Fruit fly (Drosophila melanogaster): ENCODE data around the gene SWIP.

Gene SWIP

dm6 chrX:16332615-16333288, 19.2 kb downstream of the SWIP start (continued):
- peak in 1 of 2 experiments; percentile 98 for TF ChIP-seq Eip74EF (GFP tag; optimal IDR thresholded peaks at IDR 0.05)
- peak; percentile 94 for TF ChIP-seq CG12104 (GFP tag; optimal IDR thresholded peaks at IDR 0.05)
- TF ChIP-seq CG11723 (GFP tag; optimal IDR thresholded peaks at IDR 0.05): peak; percentile 94
- TF ChIP-seq gro (GFP tag; optimal IDR thresholded peaks at IDR 0.05): peak; percentile 97
- no peak for TF ChIP-seq Bgb (GFP tag; IDR thresholded peaks at IDR 0.05; ENCODE audit: partially characterized antibody)
- peak; percentile 96 for TF ChIP-seq CG33557 (GFP tag; optimal IDR thresholded peaks at IDR 0.05)
- peak; percentile 94 for TF ChIP-seq CG6765 (GFP tag; optimal IDR thresholded peaks at IDR 0.05)
- no peak for TF ChIP-seq bbx (GFP tag; IDR thresholded peaks at IDR 0.05; ENCODE audit: partially characterized antibody)
- TF ChIP-seq CG14710 (tag; optimal IDR thresholded peaks at IDR 0.05): peak; percentile 96
- peak; percentile 91 for TF ChIP-seq YL-1 (GFP tag; optimal IDR thresholded peaks at IDR 0.05)
- TF ChIP-seq ab (GFP tag; optimal IDR thresholded peaks at IDR 0.05): peak; percentile 85
- peak; percentile 96 for TF ChIP-seq crc (GFP tag; optimal IDR thresholded peaks at IDR 0.05)
- no peak for TF ChIP-seq pan (optimal IDR thresholded peaks at IDR 0.05)
- TF ChIP-seq pan (GFP tag; optimal IDR thresholded peaks at IDR 0.05 in 1 of 2, IDR thresholded peaks at IDR 0.05 in 1 of 2): peak in 1 of 2 experiments; percentile 92
- peak; percentile 91 for TF ChIP-seq chm (GFP tag; IDR thresholded peaks at IDR 0.05)
- peak; percentile 93 for TF ChIP-seq CG4424 (GFP tag; optimal IDR thresholded peaks at IDR 0.05)
- peak; percentile 98 for TF ChIP-seq CG11696 (GFP tag; IDR thresholded peaks at IDR 0.05)
- TF ChIP-seq dimm (GFP tag; IDR thresholded peaks at IDR 0.05): no peak
- TF ChIP-seq pros (GFP tag; optimal IDR thresholded peaks at IDR 0.05): peak; percentile 85
- peak; percentile 92 to 97 for TF ChIP-seq bsh (GFP tag; optimal IDR thresholded peaks at IDR 0.05)
- peak; percentile 86 for TF ChIP-seq ranshi (GFP tag; IDR thresholded peaks at IDR 0.05)
- TF ChIP-seq Tbp (GFP tag; optimal IDR thresholded peaks at IDR 0.05): no peak
- no peak for TF ChIP-seq D (optimal IDR thresholded peaks at IDR 0.05)
- peak; percentile 96 for TF ChIP-seq D (GFP tag; optimal IDR thresholded peaks at IDR 0.05)
- peak; percentile 90 for TF ChIP-seq Atf3 (GFP tag; optimal IDR thresholded peaks at IDR 0.05)
- no peak for TF ChIP-seq CG6791 (GFP tag; IDR thresholded peaks at IDR 0.05; ENCODE audit: partially characterized antibody)
- peak; percentile 89 for TF ChIP-seq lbe (GFP tag; optimal IDR thresholded peaks at IDR 0.05)
- peak; percentile 90 for TF ChIP-seq Bteb2 (GFP tag; optimal IDR thresholded peaks at IDR 0.05)
- peak; percentile 70 for TF ChIP-seq Ravus (GFP tag; IDR thresholded peaks at IDR 0.05)
- TF ChIP-seq Dip3 (GFP tag; optimal IDR thresholded peaks at IDR 0.05): peak; percentile 96
- peak; percentile 97 for TF ChIP-seq lilli (GFP tag; optimal IDR thresholded peaks at IDR 0.05)
- peak; percentile 86 for TF ChIP-seq CG18011 (GFP tag; optimal IDR thresholded peaks at IDR 0.05)
- TF ChIP-seq rib (GFP tag; IDR thresholded peaks at IDR 0.05): peak; percentile 87
- TF ChIP-seq Med (GFP tag): peak; percentile 99
- peak; percentile 90 for TF ChIP-seq CG8089 (GFP tag; optimal IDR thresholded peaks at IDR 0.05)
- TF ChIP-seq Mrtf (GFP tag; IDR thresholded peaks at IDR 0.05): peak; percentile 90
- peak; percentile 94 for TF ChIP-seq zen (tag; optimal IDR thresholded peaks at IDR 0.05)
- TF ChIP-seq CG14441 (GFP tag; IDR thresholded peaks at IDR 0.05): peak; percentile 92
- TF ChIP-seq NFAT (GFP tag; IDR thresholded peaks at IDR 0.05): peak; percentile 78
- peak; percentile 86 for TF ChIP-seq H15 (GFP tag; IDR thresholded peaks at IDR 0.05)
- TF ChIP-seq CG12769 (tag; optimal IDR thresholded peaks at IDR 0.05): peak; percentile 93
- TF ChIP-seq schlank (tag; optimal IDR thresholded peaks at IDR 0.05): peak; percentile 90
- peak; percentile 11 for TF ChIP-seq Dp (GFP tag; optimal IDR thresholded peaks at IDR 0.05)
- peak; percentile 92 for TF ChIP-seq CG10267 (tag; optimal IDR thresholded peaks at IDR 0.05)
- peak; percentile 87 for TF ChIP-seq wor (GFP tag; IDR thresholded peaks at IDR 0.05)
- peak; percentile 67; the same call in 1 of the 3 replicates for TF ChIP-seq C15 (GFP tag; IDR thresholded peaks at IDR 0.05)
- peak in 1 of 3 experiments; percentile 90 for TF ChIP-seq Stat92E (GFP tag; optimal IDR thresholded peaks at IDR 0.05)
- no peak for TF ChIP-seq CG16813 (GFP tag; IDR thresholded peaks at IDR 0.05; ENCODE audit: partially characterized antibody)
- peak; percentile 99 for TF ChIP-seq CG2678 (tag; optimal IDR thresholded peaks at IDR 0.05)
